Worm (Caenorhabditis elegans): ENCODE data around the gene grl-10.
A peak's percentile ranks its signal among the peaks of the same experiment; 100 is the strongest.

The grl-10 gene

ce11 chrV:7730488-7730887 lies 43.9 kb upstream of the grl-10 start (continued):
- TF ChIP-seq dmd-8 (GFP tag; IDR thresholded peaks at IDR 0.05), result 0 out of 2 replicates have a peak, but pooled peaks have one; percentile 10
- TF ChIP-seq nhr-28 (tag; optimal IDR thresholded peaks at IDR 0.05), result peak; percentile 7
- TF ChIP-seq nhr-102 (tag; optimal IDR thresholded peaks at IDR 0.05), result no peak
- TF ChIP-seq lin-38 (GFP tag; IDR thresholded peaks at IDR 0.05), result peak; percentile 26; the same call in 1 of the 2 replicates
- TF ChIP-seq unc-39 (tag; optimal IDR thresholded peaks at IDR 0.05), result no peak
- TF ChIP-seq ZK546.5 (tag; optimal IDR thresholded peaks at IDR 0.05), result no peak
- no peak for TF ChIP-seq nhr-111 (GFP tag; optimal IDR thresholded peaks at IDR 0.05)
- TF ChIP-seq zag-1 (tag; optimal IDR thresholded peaks at IDR 0.05), result no peak
- TF ChIP-seq snpc-4 (tag; optimal IDR thresholded peaks at IDR 0.05), result no peak
- no peak for TF ChIP-seq F49E8.2 (tag; optimal IDR thresholded peaks at IDR 0.05; ENCODE audit: borderline replicate concordance)
- no peak for TF ChIP-seq pqm-1 (tag; optimal IDR thresholded peaks at IDR 0.05)
- no peak for TF ChIP-seq nhr-41 (GFP tag; IDR thresholded peaks at IDR 0.05)
- peak; percentile 25; the same call in 1 of the 2 replicates for TF ChIP-seq pha-4 (GFP tag; IDR thresholded peaks at IDR 0.05)
- TF ChIP-seq pha-4 (tag; optimal IDR thresholded peaks at IDR 0.05), result no peak
- peak; percentile 38 for TF ChIP-seq dpl-1 (GFP tag; optimal IDR thresholded peaks at IDR 0.05)
- no peak for TF ChIP-seq sdz-12 (GFP tag; optimal IDR thresholded peaks at IDR 0.05)
- TF ChIP-seq lin-39 (tag; optimal IDR thresholded peaks at IDR 0.05), result no peak
- peak; percentile 35 for TF ChIP-seq mep-1 (tag; optimal IDR thresholded peaks at IDR 0.05)
- TF ChIP-seq nhr-48 (tag; optimal IDR thresholded peaks at IDR 0.05), result no peak
- TF ChIP-seq lin-29 (GFP tag; IDR thresholded peaks at IDR 0.05), result no peak
- TF ChIP-seq hmg-1.1 (GFP tag; IDR thresholded peaks at IDR 0.05), result 0 out of 2 replicates have a peak, but pooled peaks have one; percentile 45
- peak; percentile 24 for TF ChIP-seq gei-8 (GFP tag; optimal IDR thresholded peaks at IDR 0.05)
- 0 out of 2 replicates have a peak, but pooled peaks have one; percentile 61 for TF ChIP-seq arid-1 (GFP tag; conservative IDR thresholded peaks at IDR 0.05)
- no peak for TF ChIP-seq saeg-2 (GFP tag; IDR thresholded peaks at IDR 0.05)
- TF ChIP-seq daf-19 (GFP tag; conservative IDR thresholded peaks at IDR 0.05), result no peak
- TF ChIP-seq mdt-29 (GFP tag; IDR thresholded peaks at IDR 0.05), result no peak
- TF ChIP-seq egl-43 (GFP tag; IDR thresholded peaks at IDR 0.05), result peak; percentile 60; the same call in 1 of the 2 replicates
- TF ChIP-seq nhr-25 (tag; optimal IDR thresholded peaks at IDR 0.05; ENCODE audit: borderline replicate concordance, insufficient read depth), result peak; percentile 8
- peak; percentile 37; the same call in 1 of the 2 replicates for TF ChIP-seq lin-1 (GFP tag; IDR thresholded peaks at IDR 0.05)
- TF ChIP-seq nhr-237 (tag; optimal IDR thresholded peaks at IDR 0.05), result no peak
- peak; percentile 52 for TF ChIP-seq Y5F2A.4 (GFP tag; optimal IDR thresholded peaks at IDR 0.05)
- 0 out of 2 replicates have a peak, but pooled peaks have one; percentile 12 for TF ChIP-seq ctbp-1 (GFP tag; IDR thresholded peaks at IDR 0.05)
- peak; percentile 37 for TF ChIP-seq nhr-6 (tag; optimal IDR thresholded peaks at IDR 0.05)
- no peak for TF ChIP-seq lir-3 (tag; optimal IDR thresholded peaks at IDR 0.05)
- peak; percentile 60 for TF ChIP-seq hlh-11 (tag; optimal IDR thresholded peaks at IDR 0.05)
- TF ChIP-seq unc-62 (GFP tag; optimal IDR thresholded peaks at IDR 0.05 in 1 of 2), result peak in 1 of 2 experiments; percentile 8
- TF ChIP-seq unc-62 (tag; optimal IDR thresholded peaks at IDR 0.05), result no peak
- TF ChIP-seq zfp-2 (tag; optimal IDR thresholded peaks at IDR 0.05), result no peak
- peak; percentile 56 for TF ChIP-seq rbr-2 (tag; optimal IDR thresholded peaks at IDR 0.05)
- TF ChIP-seq lim-7 (GFP tag; IDR thresholded peaks at IDR 0.05), result no peak
- no peak for TF ChIP-seq fkh-10 (GFP tag; optimal IDR thresholded peaks at IDR 0.05)
- peak; percentile 64 for TF ChIP-seq hlh-30 (tag; optimal IDR thresholded peaks at IDR 0.05; ENCODE audit: insufficient read depth)
- 0 out of 2 replicates have a peak, but pooled peaks have one; percentile 6 for TF ChIP-seq ceh-44 (GFP tag; IDR thresholded peaks at IDR 0.05)
- no peak for TF ChIP-seq ceh-32 (tag; optimal IDR thresholded peaks at IDR 0.05; ENCODE audit: poor library complexity)
- no peak for TF ChIP-seq mdl-1 (tag; optimal IDR thresholded peaks at IDR 0.05)
- TF ChIP-seq snpc-1.2 (GFP tag; IDR thresholded peaks at IDR 0.05), result peak; percentile 52; the same call in 1 of the 2 replicates
- no peak for TF ChIP-seq ZK337.2 (GFP tag; IDR thresholded peaks at IDR 0.05)
- TF ChIP-seq daf-8 (GFP tag; IDR thresholded peaks at IDR 0.05), result no peak
- TF ChIP-seq jun-1 (tag; optimal IDR thresholded peaks at IDR 0.05), result no peak
- TF ChIP-seq dmd-6 (GFP tag; IDR thresholded peaks at IDR 0.05), result peak; percentile 37; the same call in 1 of the 2 replicates
- peak; percentile 35 for TF ChIP-seq ztf-7 (tag; optimal IDR thresholded peaks at IDR 0.05)
